Worm (Caenorhabditis elegans): Measurements from ENCODE around the gene fbxb-60.

Gene fbxb-60

DNA sequence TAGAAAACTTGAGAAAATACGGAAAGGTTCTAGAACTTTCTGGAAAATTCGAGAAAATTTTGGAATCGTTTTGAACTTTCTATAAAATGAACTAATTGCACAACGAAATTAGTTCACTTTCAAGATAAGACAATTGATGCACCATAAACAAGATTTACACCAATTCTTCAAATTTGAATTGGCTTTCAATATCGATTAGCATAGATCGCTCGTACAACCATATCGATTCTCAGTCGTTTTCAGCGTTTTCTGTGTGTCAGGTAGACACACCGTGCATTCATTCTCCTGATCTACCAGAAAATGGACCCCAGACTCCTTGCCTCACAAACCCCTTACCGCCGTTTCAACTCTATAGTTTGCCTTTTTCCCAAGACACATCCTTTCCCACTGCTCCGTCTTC lies 15.3 kb upstream of the fbxb-60 start, which contains the start of gene fbxb-117:
Gene fbxb-117 (plus strand): TSS at position 301 of the 400 bp plus-strand sequence.
- no peak for TF ChIP-seq ceh-58 (GFP tag; IDR thresholded peaks at IDR 0.05)
- no peak for TF ChIP-seq C17E4.6 (GFP tag; IDR thresholded peaks at IDR 0.05)
- TF ChIP-seq ztf-6 (GFP tag; IDR thresholded peaks at IDR 0.05): no peak
- TF ChIP-seq T26A5.8 (tag; optimal IDR thresholded peaks at IDR 0.05): no peak
- no peak for TF ChIP-seq F57C9.4 (tag; optimal IDR thresholded peaks at IDR 0.05)
- no peak for TF ChIP-seq nhr-120 (GFP tag; IDR thresholded peaks at IDR 0.05)
- no peak for TF ChIP-seq nfyb-1 (GFP tag; IDR thresholded peaks at IDR 0.05)
- no peak for TF ChIP-seq sdz-38 (tag; optimal IDR thresholded peaks at IDR 0.05)
- no peak for TF ChIP-seq rcor-1 (GFP tag; IDR thresholded peaks at IDR 0.05)
- TF ChIP-seq lin-40 (tag; optimal IDR thresholded peaks at IDR 0.05): no peak
- TF ChIP-seq ccch-3 (GFP tag; optimal IDR thresholded peaks at IDR 0.05): no peak
- TF ChIP-seq attf-6 (GFP tag; IDR thresholded peaks at IDR 0.05): no peak
- no peak for TF ChIP-seq F22D6.2 (tag; optimal IDR thresholded peaks at IDR 0.05)
- no peak for TF ChIP-seq ztf-22 (GFP tag; optimal IDR thresholded peaks at IDR 0.05)

- TF ChIP-seq attf-5 (GFP tag; optimal IDR thresholded peaks at IDR 0.05) (no peak), B0261.1 (tag; optimal IDR thresholded peaks at IDR 0.05) (no peak), unc-62 (GFP tag; optimal IDR thresholded peaks at IDR 0.05) (no peak), F57A8.1 (GFP tag; optimal IDR thresholded peaks at IDR 0.05) (no peak), F57C9.4 (tag; optimal IDR thresholded peaks at IDR 0.05) (no peak), rec-8 (tag; optimal IDR thresholded peaks at IDR 0.05) (no peak), mel-28 (tag; optimal IDR thresholded peaks at IDR 0.05; ENCODE audit: borderline replicate concordance) (no peak), lsl-1 (GFP tag; optimal IDR thresholded peaks at IDR 0.05) (no peak), lin-26 (GFP tag; IDR thresholded peaks at IDR 0.05) (no peak), tbp1 (GFP tag; optimal IDR thresholded peaks at IDR 0.05) (no peak), ztf-28 (GFP tag; IDR thresholded peaks at IDR 0.05) (no peak), ceh-91 (GFP tag; IDR thresholded peaks at IDR 0.05) (no peak), lag-1 (GFP tag; IDR thresholded peaks at IDR 0.05) (no peak), snpc-4 (GFP tag; optimal IDR thresholded peaks at IDR 0.05) (no peak), snpc-4 (tag; optimal IDR thresholded peaks at IDR 0.05) (no peak), nfyb-1 (GFP tag; IDR thresholded peaks at IDR 0.05) (no peak)
These were observed 11.7 kb upstream of the fbxb-60 start for ce11 chrV:19285921-19286320.

ce11 chrV:19288073-19288805 lies 9.4 kb upstream of the fbxb-60 start, which contains the start of the genes F55C9.3 and fbxb-57:
F55C9.3 (minus strand) TSS chrV:19288173.
fbxb-57 (plus strand) TSS chrV:19288755.
- TF ChIP-seq nhr-120 (GFP tag; IDR thresholded peaks at IDR 0.05): no peak
- TF ChIP-seq F57A8.1 (GFP tag; optimal IDR thresholded peaks at IDR 0.05): no peak
- no peak for TF ChIP-seq F33H1.4 (GFP tag; IDR thresholded peaks at IDR 0.05)
- no peak for TF ChIP-seq hrde-1 (tag; optimal IDR thresholded peaks at IDR 0.05; ENCODE audit: borderline replicate concordance)
- no peak for TF ChIP-seq B0019.2 (GFP tag; conservative IDR thresholded peaks at IDR 0.05)
- TF ChIP-seq nhr-90 (tag; optimal IDR thresholded peaks at IDR 0.05): no peak
- no peak for TF ChIP-seq hlh-12 (tag; optimal IDR thresholded peaks at IDR 0.05)
- TF ChIP-seq nfyb-1 (GFP tag; IDR thresholded peaks at IDR 0.05): no peak
- no peak for TF ChIP-seq mxl-1 (tag; optimal IDR thresholded peaks at IDR 0.05)
- TF ChIP-seq Y79H2A.3 (GFP tag; conservative IDR thresholded peaks at IDR 0.05): no peak
- no peak for TF ChIP-seq chd-7 (tag; optimal IDR thresholded peaks at IDR 0.05)
- no peak for TF ChIP-seq T07F8.4 (tag; optimal IDR thresholded peaks at IDR 0.05)
- no peak for TF ChIP-seq lin-40 (tag; optimal IDR thresholded peaks at IDR 0.05)
- TF ChIP-seq tlf-1 (GFP tag; optimal IDR thresholded peaks at IDR 0.05): no peak
- TF ChIP-seq sdz-38 (tag; optimal IDR thresholded peaks at IDR 0.05): no peak
